Worm (Caenorhabditis elegans) whole organism, L2 larva: ENCODE data around the gene gcy-1.

Source experiments
- aly-2 ChIP-seq: fragments of 150-350 bp; optimal IDR thresholded peaks from 2 replicates; lab custom pipeline; 2014; ENCODE audit warnings: missing biosample characterization, missing genetic modification characterization
- nhr-77 ChIP-seq: fragments of 150-350 bp; optimal IDR thresholded peaks from 2 replicates; lab custom pipeline; 2014; ENCODE audit warnings: missing biosample characterization, missing genetic modification characterization
- unc-62 ChIP-seq: fragments of 150-350 bp; optimal IDR thresholded peaks from 2 replicates; lab custom pipeline; 2014; ENCODE audit warnings: missing biosample characterization, missing genetic modification reagents, missing genetic modification characterization

- TF ChIP-seq nhr-77 (tag; lab: Kevin White, UChicago) (no peak), aly-2 (tag; lab: Kevin White, UChicago) (no peak), unc-62 (no peak)
Observed at ce11 chrII:9518781-9519180, 2.0 kb upstream of the gcy-1 start, which contains the start of the genes sfxn-1.1 and AH6.3.
